Fruit fly (Drosophila melanogaster) whole organism, embryonic: ENCODE results near the gene SPR.

Experiments
- CG10147 ChIP-seq: fragments of 200-800 bp; sonication (Bioruptor generic); optimal IDR thresholded peaks from 2 replicates; lab custom pipeline; 2019; ENCODE audit warnings: missing biosample characterization, mild to moderate bottlenecking, missing genetic modification characterization, moderate library complexity
- CG10565 ChIP-seq: fragments of 200-800 bp; sonication (Bioruptor generic); optimal IDR thresholded peaks from 3 replicates; lab custom pipeline; 2016; ENCODE audit warnings: missing biosample characterization, mild to moderate bottlenecking, missing genetic modification characterization
- CG12659 ChIP-seq: fragments of 200-800 bp; sonication (Bioruptor generic); optimal IDR thresholded peaks from 3 replicates; lab custom pipeline; 2017; ENCODE audit warnings: mild to moderate bottlenecking, missing biosample characterization, missing genetic modification reagents, missing genetic modification characterization
- CG12769 ChIP-seq: fragments of 200-800 bp; sonication (Bioruptor generic); optimal IDR thresholded peaks from 2 replicates; lab custom pipeline; 2019; ENCODE audit warnings: missing biosample characterization, mild to moderate bottlenecking, missing genetic modification characterization, moderate library complexity
- CG13287 ChIP-seq: fragments of 200-800 bp; sonication (Bioruptor generic); IDR thresholded peaks from 2 replicates; pipeline ENCODE4 v1.3.6; 2022; ENCODE audit warnings: missing biosample characterization, missing genetic modification characterization; ENCODE audit not compliant: partially characterized antibody
- CG13775 ChIP-seq: fragments of 200-800 bp; sonication (Bioruptor generic); optimal IDR thresholded peaks from 3 replicates; lab custom pipeline; 2017; ENCODE audit warnings: missing biosample characterization, mild to moderate bottlenecking, missing genetic modification characterization
- CG17328 ChIP-seq: fragments of 200-800 bp; sonication (Bioruptor generic); IDR thresholded peaks from 2 replicates; pipeline ENCODE4 v1.3.6; 2022; ENCODE audit warnings: missing biosample characterization, missing genetic modification characterization
- CG18011 ChIP-seq: fragments of 200-800 bp; sonication (Bioruptor generic); optimal IDR thresholded peaks from 2 replicates; lab custom pipeline; 2017; ENCODE audit warnings: missing biosample characterization, missing genetic modification characterization, mild to moderate bottlenecking, moderate library complexity, missing genotype
- CG18476 ChIP-seq: fragments of 200-800 bp; sonication (Bioruptor generic); optimal IDR thresholded peaks from 2 replicates; lab custom pipeline; 2016; ENCODE audit warnings: missing biosample characterization, mild to moderate bottlenecking, missing genetic modification characterization
- CG2120 ChIP-seq: fragments of 200-800 bp; sonication (Bioruptor generic); optimal IDR thresholded peaks from 3 replicates; lab custom pipeline; 2016; ENCODE audit warnings: missing biosample characterization, missing genetic modification characterization
- CG3838 ChIP-seq: fragments of 200-800 bp; sonication (Bioruptor generic); optimal IDR thresholded peaks from 3 replicates; lab custom pipeline; 2016; ENCODE audit warnings: missing biosample characterization, missing genetic modification characterization
- CG43689 ChIP-seq: fragments of 200-800 bp; sonication (Bioruptor generic); IDR thresholded peaks from 2 replicates; pipeline ENCODE4 v1.3.6; 2022; ENCODE audit warnings: missing biosample characterization, missing genetic modification characterization
- CG5953 ChIP-seq: fragments of 200-800 bp; sonication (Bioruptor generic); IDR thresholded peaks from 2 replicates; pipeline ENCODE4 v1.3.6; 2022; ENCODE audit warnings: missing biosample characterization, missing genetic modification characterization
- CG6254 ChIP-seq: fragments of 200-800 bp; sonication (Bioruptor generic); optimal IDR thresholded peaks from 3 replicates; lab custom pipeline; 2017; ENCODE audit warnings: mild to moderate bottlenecking, missing biosample characterization, missing genetic modification reagents, missing genetic modification characterization
- CG7987 ChIP-seq: fragments of 200-800 bp; sonication (Bioruptor generic); optimal IDR thresholded peaks from 2 replicates; lab custom pipeline; 2018; ENCODE audit warnings: missing biosample characterization, mild to moderate bottlenecking, missing genetic modification characterization, moderate library complexity
- CG8281 ChIP-seq: fragments of 200-800 bp; sonication (Bioruptor generic); optimal IDR thresholded peaks from 2 replicates; lab custom pipeline; 2018; ENCODE audit warnings: missing biosample characterization, mild to moderate bottlenecking, missing genetic modification characterization, moderate library complexity
- CG9437 ChIP-seq: fragments of 200-800 bp; sonication (Bioruptor generic); optimal IDR thresholded peaks from 2 replicates; lab custom pipeline; 2018; ENCODE audit warnings: missing biosample characterization, mild to moderate bottlenecking, missing genetic modification characterization
- D ChIP-seq, 2 experiments: fragments of 200-800 bp in 1 of 2; fragments of >200 bp in 1 of 2; sonication (Bioruptor generic) in 1 of 2; optimal IDR thresholded peaks; 2 replicates in 1 of 2; 3 replicates in 1 of 2; lab custom pipeline; 2017; ENCODE audit warnings: mild to moderate bottlenecking in 1 of 2, missing biosample characterization in 1 of 2, missing genetic modification characterization in 1 of 2, missing genetic modification reagents in 1 of 2
- Drgx ChIP-seq: fragments of 200-800 bp; sonication (Bioruptor generic); IDR thresholded peaks from 2 replicates; pipeline ENCODE4 v1.3.6; 2022; ENCODE audit warnings: missing biosample characterization, missing genetic modification characterization
- Elba2 ChIP-seq: fragments of 200-800 bp; sonication (Bioruptor generic); optimal IDR thresholded peaks from 3 replicates; lab custom pipeline; 2016; ENCODE audit warnings: missing biosample characterization, missing genetic modification characterization
- Hey ChIP-seq: fragments of 200-800 bp; sonication (Bioruptor generic); optimal IDR thresholded peaks from 3 replicates; lab custom pipeline; 2018; ENCODE audit warnings: missing biosample characterization, mild to moderate bottlenecking, missing genetic modification characterization
- HmgD ChIP-seq: fragments of 200-800 bp; sonication (Bioruptor generic); optimal IDR thresholded peaks from 3 replicates; lab custom pipeline; 2016; ENCODE audit warnings: missing biosample characterization, missing genetic modification characterization
- HmgZ ChIP-seq: fragments of 200-800 bp; sonication (Bioruptor generic); optimal IDR thresholded peaks from 2 replicates; lab custom pipeline; 2018; ENCODE audit warnings: missing biosample characterization, mild to moderate bottlenecking, missing genetic modification characterization
- Hr3 ChIP-seq: fragments of 200-800 bp; sonication (Bioruptor generic); optimal IDR thresholded peaks from 3 replicates; lab custom pipeline; 2016; ENCODE audit warnings: missing biosample characterization, missing genetic modification characterization
- Hr78 ChIP-seq, 2 experiments: fragments of 200-800 bp in 1 of 2; fragments of >200 bp in 1 of 2; sonication (Bioruptor generic) in 1 of 2; optimal IDR thresholded peaks; 2 replicates each; lab custom pipeline; 2017 to 2019; ENCODE audit warnings: missing biosample characterization in 2 of 2, missing genetic modification characterization in 2 of 2, mild to moderate bottlenecking in 1 of 2, moderate library complexity in 1 of 2
- Hsf ChIP-seq: fragments of 200-800 bp; sonication (Bioruptor generic); optimal IDR thresholded peaks from 3 replicates; lab custom pipeline; 2016; ENCODE audit warnings: missing biosample characterization, missing genetic modification characterization
- Mrtf ChIP-seq: fragments of 200-800 bp; sonication (Bioruptor generic); IDR thresholded peaks from 3 replicates; pipeline ENCODE4 v1.3.6; 2022; ENCODE audit warnings: missing biosample characterization, missing genetic modification characterization
- Myb ChIP-seq: fragments of 200-800 bp; sonication (Bioruptor generic); optimal IDR thresholded peaks from 2 replicates; lab custom pipeline; 2016; ENCODE audit warnings: missing biosample characterization, missing genetic modification characterization
- Nf-YC ChIP-seq: fragments of 200-800 bp; optimal IDR thresholded peaks from 3 replicates; lab custom pipeline; 2019; ENCODE audit warnings: missing biosample characterization, mild to moderate bottlenecking, missing genetic modification characterization, moderate library complexity
- TFAM ChIP-seq: fragments of 200-800 bp; sonication (Bioruptor generic); optimal IDR thresholded peaks from 2 replicates; lab custom pipeline; 2017; ENCODE audit warnings: missing biosample characterization, missing genetic modification characterization, inconsistent platforms
- YL-1 ChIP-seq: fragments of 200-800 bp; sonication (Bioruptor generic); optimal IDR thresholded peaks from 3 replicates; lab custom pipeline; 2017; ENCODE audit warnings: missing biosample characterization, mild to moderate bottlenecking, missing genetic modification characterization
- chm ChIP-seq: fragments of 200-800 bp; sonication (Bioruptor generic); IDR thresholded peaks from 2 replicates; pipeline ENCODE4 v1.3.6; 2022; ENCODE audit warnings: missing biosample characterization, missing genetic modification characterization
- crc ChIP-seq: fragments of 200-800 bp; sonication (Bioruptor generic); optimal IDR thresholded peaks from 2 replicates; lab custom pipeline; 2016; ENCODE audit warnings: missing biosample characterization, missing genetic modification characterization
- dm ChIP-seq: fragments of 200-800 bp; sonication (Bioruptor generic); optimal IDR thresholded peaks from 3 replicates; lab custom pipeline; 2016; ENCODE audit warnings: missing biosample characterization, missing genetic modification characterization
- dysf ChIP-seq: fragments of 200-800 bp; sonication (Bioruptor generic); IDR thresholded peaks from 3 replicates; pipeline ENCODE4 v1.3.6; 2022; ENCODE audit warnings: missing biosample characterization, missing genetic modification characterization
- fu2 ChIP-seq: fragments of 200-800 bp; sonication (Bioruptor generic); optimal IDR thresholded peaks from 2 replicates; lab custom pipeline; 2016; ENCODE audit warnings: missing biosample characterization, missing genetic modification characterization
- hth ChIP-seq: fragments of >200 bp; optimal IDR thresholded peaks from 2 replicates; lab custom pipeline; 2017; ENCODE audit warnings: inconsistent platforms
- jigr1 ChIP-seq: fragments of 200-800 bp; sonication (Bioruptor generic); IDR thresholded peaks from 3 replicates; pipeline ENCODE4 v1.3.6; 2022; ENCODE audit warnings: missing biosample characterization, missing genetic modification characterization
- knrl ChIP-seq: fragments of 200-800 bp; sonication (Bioruptor generic); IDR thresholded peaks from 3 replicates; pipeline ENCODE4 v1.3.6; 2022; ENCODE audit warnings: missing biosample characterization, missing genetic modification characterization; ENCODE audit not compliant: partially characterized antibody
- lab ChIP-seq: fragments of 200-800 bp; sonication (Bioruptor generic); optimal IDR thresholded peaks from 3 replicates; lab custom pipeline; 2017; ENCODE audit warnings: missing biosample characterization, missing genetic modification characterization, mild to moderate bottlenecking, moderate library complexity, missing genetic modification reagents
- lbe ChIP-seq: fragments of 200-800 bp; sonication (Bioruptor generic); optimal IDR thresholded peaks from 2 replicates; lab custom pipeline; 2016; ENCODE audit warnings: missing biosample characterization, mild to moderate bottlenecking, missing genetic modification characterization
- lola ChIP-seq, 3 experiments: fragments of >200 bp in 2 of 3; fragments of 200-800 bp in 1 of 3; sonication (Bioruptor generic) in 1 of 3; optimal IDR thresholded peaks; 2 replicates each; lab custom pipeline; 2017 to 2019; ENCODE audit warnings: missing biosample characterization in 3 of 3, missing genetic modification characterization in 3 of 3, mild to moderate bottlenecking in 1 of 3, moderate library complexity in 1 of 3
- luna ChIP-seq: fragments of 200-800 bp; sonication (Bioruptor generic); optimal IDR thresholded peaks from 2 replicates; lab custom pipeline; 2016; ENCODE audit warnings: missing biosample characterization, missing genetic modification characterization
- odd ChIP-seq: fragments of 200-800 bp; sonication (Bioruptor generic); optimal IDR thresholded peaks from 2 replicates; lab custom pipeline; 2017; ENCODE audit warnings: missing biosample characterization, mild to moderate bottlenecking, missing genetic modification characterization
- peb ChIP-seq: fragments of 200-800 bp; sonication (Bioruptor generic); IDR thresholded peaks from 2 replicates; pipeline ENCODE4 v1.3.6; 2022; ENCODE audit warnings: missing biosample characterization, missing genetic modification characterization
- pum ChIP-seq: fragments of 200-800 bp; sonication (Bioruptor generic); optimal IDR thresholded peaks from 2 replicates; lab custom pipeline; 2016; ENCODE audit warnings: missing biosample characterization, missing genetic modification characterization
- row ChIP-seq: fragments of 200-800 bp; sonication (Bioruptor generic); IDR thresholded peaks from 3 replicates; pipeline ENCODE4 v1.3.6; 2022; ENCODE audit warnings: missing biosample characterization, missing genetic modification characterization
- slp2 ChIP-seq: fragments of 200-800 bp; sonication (Bioruptor generic); optimal IDR thresholded peaks from 2 replicates; lab custom pipeline; 2016; ENCODE audit warnings: missing biosample characterization, missing genetic modification characterization
- so ChIP-seq: fragments of 200-800 bp; sonication (Bioruptor generic); IDR thresholded peaks from 3 replicates; pipeline ENCODE4 v1.3.6; 2022; ENCODE audit warnings: missing biosample characterization, missing genetic modification characterization

SPR gene

DNA sequence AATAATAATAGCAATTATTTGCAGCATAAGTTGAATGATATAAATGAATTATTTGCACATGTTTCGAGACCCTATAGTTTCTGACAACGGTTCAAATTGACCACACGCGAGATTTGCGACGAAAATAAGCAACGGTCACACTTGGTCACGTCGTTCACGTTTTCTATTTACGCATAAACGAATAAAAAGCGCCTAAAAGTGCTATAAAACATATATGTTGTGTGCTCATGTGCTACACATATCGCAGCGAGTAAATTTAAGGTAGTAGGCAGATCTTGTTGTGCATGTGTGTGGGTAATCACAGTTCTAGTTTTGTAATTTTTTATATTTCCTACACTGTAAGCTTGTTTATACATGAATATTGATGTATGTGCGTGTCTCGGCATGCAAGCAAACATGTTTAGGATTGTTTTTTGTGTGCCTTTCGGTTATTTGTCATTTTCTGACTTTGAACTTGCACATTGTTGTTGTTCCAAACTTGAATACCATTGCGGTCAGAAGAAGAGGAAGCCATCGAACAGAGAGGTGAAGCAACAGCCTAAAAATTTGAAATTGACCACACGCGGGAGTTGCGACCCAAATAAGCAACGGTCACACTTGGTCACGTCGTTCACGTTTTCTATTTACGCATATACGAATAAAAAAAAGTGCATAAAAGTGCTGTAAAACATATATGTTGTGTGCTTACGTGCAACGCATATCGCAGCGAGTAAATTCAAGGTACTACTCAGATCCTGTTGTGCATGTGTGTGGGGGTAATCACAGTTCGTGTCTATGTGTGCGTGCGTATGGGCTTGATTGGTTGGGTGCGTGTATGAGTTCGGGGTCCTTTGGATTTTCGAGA is 24.8 kb upstream of the SPR start, which contains the start of gene Usp16-45 (continued):
- TF ChIP-seq dm (GFP tag; lab: Kevin White, UChicago) (peak; percentile 6), CG3838 (GFP tag; lab: Kevin White, UChicago) (no peak), hth (lab: Kevin White, UChicago) (no peak), CG5953 (no peak), CG17328 (GFP tag; lab: Robert Waterston, UW) (no peak), crc (GFP tag; lab: Kevin White, UChicago) (no peak), lbe (GFP tag; lab: Kevin White, UChicago) (no peak), CG9437 (GFP tag; lab: Kevin White, UChicago) (peak; percentile 48), slp2 (GFP tag; lab: Kevin White, UChicago) (no peak), Hsf (GFP tag; lab: Kevin White, UChicago) (no peak), knrl (GFP tag; lab: Robert Waterston, UW) (no peak), D (optimal IDR thresholded peaks at IDR 0.05; lab: Kevin White, UChicago) (no peak), D (GFP tag; optimal IDR thresholded peaks at IDR 0.05; lab: Kevin White, UChicago) (no peak), dysf (GFP tag; lab: Robert Waterston, UW) (no peak), CG13287 (GFP tag; lab: Robert Waterston, UW) (peak; percentile 32; the same call in 1 of the 2 replicates), CG10147 (GFP tag; lab: Kevin White, UChicago) (no peak), odd (no peak), Nf-YC (peak; percentile 40), YL-1 (peak; percentile 25), lola (GFP tag; optimal IDR thresholded peaks at IDR 0.05; lab: Kevin White, UChicago) (no peak), HmgZ (tag; lab: Kevin White, UChicago) (no peak), Hey (tag; lab: Kevin White, UChicago) (no peak), Hr3 (GFP tag; lab: Kevin White, UChicago) (no peak), lab (GFP tag; lab: Kevin White, UChicago) (no peak), CG2120 (GFP tag; lab: Kevin White, UChicago) (no peak), so (GFP tag; lab: Robert Waterston, UW) (no peak), CG18011 (no peak), CG8281 (tag; lab: Kevin White, UChicago) (no peak), Mrtf (GFP tag; lab: Robert Waterston, UW) (no peak), CG43689 (GFP tag; lab: Robert Waterston, UW) (no peak), CG7987 (GFP tag; lab: Kevin White, UChicago) (no peak), Myb (peak; percentile 38), fu2 (GFP tag; lab: Kevin White, UChicago) (no peak), Hr78 (GFP tag; optimal IDR thresholded peaks at IDR 0.05; lab: Kevin White, UChicago) (no peak), CG12659 (no peak), CG12769 (tag; lab: Kevin White, UChicago) (no peak), CG6254 (GFP tag; lab: Kevin White, UChicago) (no peak), TFAM (GFP tag; lab: Kevin White, UChicago) (no peak), jigr1 (GFP tag; lab: Robert Waterston, UW) (no peak), row (GFP tag; lab: Robert Waterston, UW) (no peak), HmgD (GFP tag; lab: Kevin White, UChicago) (no peak), CG18476 (GFP tag; lab: Kevin White, UChicago) (no peak), CG10565 (GFP tag; lab: Kevin White, UChicago) (no peak), chm (GFP tag; lab: Robert Waterston, UW) (no peak), Elba2 (GFP tag; lab: Kevin White, UChicago) (no peak), peb (GFP tag; lab: Robert Waterston, UW) (no peak), CG13775 (GFP tag; lab: Kevin White, UChicago) (no peak), pum (GFP tag; lab: Kevin White, UChicago) (no peak), Drgx (GFP tag; lab: Robert Waterston, UW) (no peak), luna (no peak)
